2 fruit fly cellular contexts compared by ENCODE assay signal in genomic region chrX:499589-500041, dm6.
TF ChIP-seq lines count a peak whose summit lies in the region.

No protein-coding gene starts in this region.

TF ChIP-seq in whole organism, embryonic, 481 proteins besides CTCF, POLR2A, EP300 and RAD21 (continued from another document and continues in another):
- TF ChIP-seq tna (GFP tag; IDR thresholded peaks at IDR 0.05; lab: Robert Waterston, UW; ENCODE audit: partially characterized antibody), result no peak
- 0 out of 3 replicates have a peak, but pooled peaks have one; percentile 54 for TF ChIP-seq CG2889 (GFP tag; IDR thresholded peaks at IDR 0.05; lab: Robert Waterston, UW)
- TF ChIP-seq sna (GFP tag; IDR thresholded peaks at IDR 0.05; lab: Robert Waterston, UW; ENCODE audit: partially characterized antibody), result no peak
- TF ChIP-seq CG4617 (GFP tag; optimal IDR thresholded peaks at IDR 0.05; lab: Kevin White, UChicago; ENCODE audit: borderline replicate concordance), result no peak
- TF ChIP-seq CG17361 (GFP tag; IDR thresholded peaks at IDR 0.05; lab: Robert Waterston, UW), result peak; percentile 75
- TF ChIP-seq lola (GFP tag; optimal IDR thresholded peaks at IDR 0.05; lab: Kevin White, UChicago), result peak in 1 of 3 experiments; percentile 54
- TF ChIP-seq CHES-1-like (GFP tag; optimal IDR thresholded peaks at IDR 0.05; lab: Kevin White, UChicago), result peak; percentile 81
- TF ChIP-seq ATbp (GFP tag; optimal IDR thresholded peaks at IDR 0.05; lab: Kevin White, UChicago), result peak; percentile 85
- TF ChIP-seq CG6791 (GFP tag; IDR thresholded peaks at IDR 0.05; lab: Robert Waterston, UW; ENCODE audit: partially characterized antibody), result no peak
- TF ChIP-seq prd (optimal IDR thresholded peaks at IDR 0.05; lab: Kevin White, UChicago), result no peak
- TF ChIP-seq prd (GFP tag; IDR thresholded peaks at IDR 0.05; lab: Robert Waterston, UW), result peak; percentile 72
- peak; percentile 23; the same call in 1 of the 2 replicates for TF ChIP-seq esg (GFP tag; conservative IDR thresholded peaks at IDR 0.05; lab: Robert Waterston, UW)
- TF ChIP-seq ash1 (GFP tag; optimal IDR thresholded peaks at IDR 0.05; lab: Kevin White, UChicago), result peak; percentile 10
- TF ChIP-seq sens (GFP tag; lab: Kevin White, UChicago), result peak; percentile 92
- peak; percentile 49 for TF ChIP-seq tin (GFP tag; optimal IDR thresholded peaks at IDR 0.05; lab: Kevin White, UChicago)
- TF ChIP-seq CG9727 (GFP tag; optimal IDR thresholded peaks at IDR 0.05; lab: Kevin White, UChicago), result peak; percentile 82
- TF ChIP-seq ftz-f1 (GFP tag; optimal IDR thresholded peaks at IDR 0.05; lab: Kevin White, UChicago), result peak; percentile 29
- no peak for TF ChIP-seq Sox102F (GFP tag; optimal IDR thresholded peaks at IDR 0.05; lab: Kevin White, UChicago)
- peak; percentile 55 for TF ChIP-seq Ssrp (tag; optimal IDR thresholded peaks at IDR 0.05; lab: Kevin White, UChicago)
- TF ChIP-seq CG10543 (GFP tag; optimal IDR thresholded peaks at IDR 0.05; lab: Kevin White, UChicago), result peak; percentile 96
- peak; percentile 25 for TF ChIP-seq bigmax (GFP tag; optimal IDR thresholded peaks at IDR 0.05; lab: Kevin White, UChicago)
- peak; percentile 57 for TF ChIP-seq CG8944 (GFP tag; optimal IDR thresholded peaks at IDR 0.05; lab: Kevin White, UChicago)
- peak; percentile 87 for TF ChIP-seq CrebB (tag; optimal IDR thresholded peaks at IDR 0.05; lab: Kevin White, UChicago)
- TF ChIP-seq sug (tag; optimal IDR thresholded peaks at IDR 0.05; lab: Kevin White, UChicago), result peak; percentile 82
- TF ChIP-seq ci (GFP tag; IDR thresholded peaks at IDR 0.05; lab: Robert Waterston, UW), result 0 out of 3 replicates have a peak, but pooled peaks have one; percentile 29
- peak; percentile 75 for TF ChIP-seq CG17829 (tag; optimal IDR thresholded peaks at IDR 0.05; lab: Kevin White, UChicago)
- TF ChIP-seq zen (tag; optimal IDR thresholded peaks at IDR 0.05; lab: Kevin White, UChicago), result peak; percentile 20
- TF ChIP-seq gce (GFP tag; IDR thresholded peaks at IDR 0.05; lab: Robert Waterston, UW), result peak; percentile 62; the same call in 1 of the 3 replicates
- TF ChIP-seq Kr (GFP tag; optimal IDR thresholded peaks at IDR 0.05; lab: Kevin White, UChicago), result no peak
- 0 out of 2 replicates have a peak, but pooled peaks have one; percentile 38 for TF ChIP-seq Poxn (GFP tag; IDR thresholded peaks at IDR 0.05; lab: Robert Waterston, UW)
- no peak for TF ChIP-seq Hr39 (optimal IDR thresholded peaks at IDR 0.05; lab: Kevin White, UChicago)
- peak; percentile 73 for TF ChIP-seq Fer2 (tag; optimal IDR thresholded peaks at IDR 0.05; lab: Kevin White, UChicago)
- TF ChIP-seq pum (GFP tag; optimal IDR thresholded peaks at IDR 0.05; lab: Kevin White, UChicago), result peak; percentile 69
- peak; percentile 92 for TF ChIP-seq HmgZ (tag; optimal IDR thresholded peaks at IDR 0.05; lab: Kevin White, UChicago)
- peak; percentile 84 for TF ChIP-seq lilli (GFP tag; optimal IDR thresholded peaks at IDR 0.05; lab: Kevin White, UChicago)
- peak; percentile 74 for TF ChIP-seq nerfin-1 (tag; optimal IDR thresholded peaks at IDR 0.05; lab: Kevin White, UChicago)
- peak; percentile 95 for TF ChIP-seq CG18599 (GFP tag; optimal IDR thresholded peaks at IDR 0.05; lab: Kevin White, UChicago)
- TF ChIP-seq CG1603 (tag; optimal IDR thresholded peaks at IDR 0.05; lab: Kevin White, UChicago), result peak; percentile 71
- no peak; the same call in 1 of the 2 replicates for TF ChIP-seq toy (GFP tag; IDR thresholded peaks at IDR 0.05; lab: Robert Waterston, UW)
- TF ChIP-seq BEAF-32 (GFP tag; optimal IDR thresholded peaks at IDR 0.05; lab: Kevin White, UChicago), result no peak
- peak; percentile 20 for TF ChIP-seq sima (GFP tag; optimal IDR thresholded peaks at IDR 0.05; lab: Kevin White, UChicago)
- no peak for TF ChIP-seq mld (GFP tag; IDR thresholded peaks at IDR 0.05; lab: Robert Waterston, UW; ENCODE audit: partially characterized antibody)
- peak; percentile 89 for TF ChIP-seq Atf6 (GFP tag; IDR thresholded peaks at IDR 0.05; lab: Robert Waterston, UW)
- TF ChIP-seq tio (GFP tag; optimal IDR thresholded peaks at IDR 0.05; lab: Kevin White, UChicago), result peak; percentile 64
- TF ChIP-seq jumu (GFP tag; optimal IDR thresholded peaks at IDR 0.05; lab: Kevin White, UChicago), result peak; percentile 67
- TF ChIP-seq unpg (GFP tag; optimal IDR thresholded peaks at IDR 0.05; lab: Kevin White, UChicago), result peak; percentile 80
- TF ChIP-seq CG7556 (GFP tag; optimal IDR thresholded peaks at IDR 0.05; lab: Kevin White, UChicago), result peak; percentile 90
- TF ChIP-seq Rfx (GFP tag; IDR thresholded peaks at IDR 0.05; lab: Robert Waterston, UW), result peak; percentile 85
- peak; percentile 25 for TF ChIP-seq cg (GFP tag; optimal IDR thresholded peaks at IDR 0.05; lab: Kevin White, UChicago)
- TF ChIP-seq jing (GFP tag; optimal IDR thresholded peaks at IDR 0.05; lab: Kevin White, UChicago), result peak; percentile 49
- peak; percentile 79 for TF ChIP-seq repo (GFP tag; optimal IDR thresholded peaks at IDR 0.05; lab: Kevin White, UChicago)
- TF ChIP-seq fd64A (GFP tag; optimal IDR thresholded peaks at IDR 0.05; lab: Kevin White, UChicago), result peak; percentile 69
- peak; percentile 90 for TF ChIP-seq org-1 (GFP tag; optimal IDR thresholded peaks at IDR 0.05; lab: Kevin White, UChicago)
- TF ChIP-seq ssp (GFP tag; IDR thresholded peaks at IDR 0.05; lab: Robert Waterston, UW), result no peak; the same call in 1 of the 2 replicates
- TF ChIP-seq sim (GFP tag; IDR thresholded peaks at IDR 0.05; lab: Robert Waterston, UW), result no peak
- TF ChIP-seq CG34376 (GFP tag; optimal IDR thresholded peaks at IDR 0.05; lab: Kevin White, UChicago), result peak; percentile 90
- TF ChIP-seq Side (GFP tag; optimal IDR thresholded peaks at IDR 0.05; lab: Kevin White, UChicago), result peak; percentile 84
- peak; percentile 43; the same call in 1 of the 3 replicates for TF ChIP-seq ase (GFP tag; IDR thresholded peaks at IDR 0.05; lab: Robert Waterston, UW)
- TF ChIP-seq CG18262 (tag; optimal IDR thresholded peaks at IDR 0.05; lab: Kevin White, UChicago), result peak; percentile 75
- TF ChIP-seq mam (GFP tag; optimal IDR thresholded peaks at IDR 0.05; lab: Kevin White, UChicago), result peak; percentile 83
- TF ChIP-seq CG33213 (GFP tag; optimal IDR thresholded peaks at IDR 0.05; lab: Kevin White, UChicago), result peak; percentile 64
- no peak for TF ChIP-seq hkb (optimal IDR thresholded peaks at IDR 0.05; lab: Kevin White, UChicago)
- peak; percentile 79 for TF ChIP-seq hkb (GFP tag; IDR thresholded peaks at IDR 0.05; lab: Robert Waterston, UW)
- TF ChIP-seq Abd-B (GFP tag; optimal IDR thresholded peaks at IDR 0.05; lab: Kevin White, UChicago), result peak; percentile 51

TF ChIP-seq in whole organism, prepupa, 60 proteins besides CTCF, POLR2A, EP300 and RAD21 (continued from another document):
- TF ChIP-seq CG15336 (GFP tag; IDR thresholded peaks at IDR 0.05; lab: Robert Waterston, UW) (peak; percentile 82), Blimp-1 (GFP tag; optimal IDR thresholded peaks at IDR 0.05; lab: Kevin White, UChicago) (peak; percentile 34), CG6163 (GFP tag; IDR thresholded peaks at IDR 0.05; lab: Robert Waterston, UW) (peak; percentile 60; the same call in 2 of the 3 replicates), Gug (GFP tag; IDR thresholded peaks at IDR 0.05; lab: Robert Waterston, UW) (peak; percentile 59; the same call in 1 of the 2 replicates), svp (GFP tag; lab: Kevin White, UChicago) (peak; percentile 90), net (GFP tag; optimal IDR thresholded peaks at IDR 0.05; lab: Kevin White, UChicago) (peak; percentile 83), fkh (GFP tag; optimal IDR thresholded peaks at IDR 0.05; lab: Kevin White, UChicago) (peak; percentile 90)
